Worm (Caenorhabditis elegans) whole organism, L3 larva: ENCODE measurements around the gene Y49F6B.19.
"Not testable (repeated sequence)": the region's sequence is repeated elsewhere in the genome, so short reads cannot be mapped to it uniquely, and the experiment has no call there.

ENCODE experiments used
- R02D3.7 ChIP-seq: fragments of 150-350 bp; optimal IDR thresholded peaks from 2 replicates; lab custom pipeline; 2014; ENCODE audit warnings: missing biosample characterization, missing genetic modification characterization
- ZK546.5 ChIP-seq: sonication (generic microtip); optimal IDR thresholded peaks from 2 replicates; lab custom pipeline; 2017; ENCODE audit warnings: missing biosample characterization, missing genetic modification characterization
- ama-1 ChIP-seq: fragments of 150-350 bp; optimal IDR thresholded peaks from 2 replicates; lab custom pipeline; 2018
- ceh-16 ChIP-seq: sonication (generic microtip); optimal IDR thresholded peaks from 2 replicates; lab custom pipeline; 2017; ENCODE audit warnings: missing biosample characterization, missing genetic modification characterization
- ceh-28 ChIP-seq: fragments of 150-350 bp; optimal IDR thresholded peaks from 2 replicates; lab custom pipeline; 2014; ENCODE audit warnings: missing biosample characterization, missing genetic modification reagents, missing genetic modification characterization
- ceh-82 ChIP-seq: fragments of 150-350 bp; optimal IDR thresholded peaks from 2 replicates; lab custom pipeline; 2014; ENCODE audit warnings: missing biosample characterization, missing genetic modification characterization
- egl-27 ChIP-seq: sonication (generic microtip); optimal IDR thresholded peaks from 4 replicates; lab custom pipeline; 2017; ENCODE audit warnings: missing biosample characterization, missing genetic modification reagents, missing genetic modification characterization
- egl-5 ChIP-seq: fragments of 150-350 bp; optimal IDR thresholded peaks from 2 replicates; lab custom pipeline; 2017; ENCODE audit warnings: missing biosample characterization, missing genetic modification reagents, missing genetic modification characterization, inconsistent platforms
- elt-1 ChIP-seq: fragments of 150-350 bp; optimal IDR thresholded peaks from 2 replicates; lab custom pipeline; 2014; ENCODE audit warnings: missing biosample characterization, missing genetic modification characterization
- elt-2 ChIP-seq: sonication (generic microtip); optimal IDR thresholded peaks from 2 replicates; lab custom pipeline; 2016; ENCODE audit warnings: missing genetic modification reagents, mild to moderate bottlenecking, missing genetic modification characterization, missing compliant biosample characterization
- eor-1 ChIP-seq, 2 experiments: fragments of 150-350 bp; optimal IDR thresholded peaks; 2 replicates each; lab custom pipeline; 2014 to 2018; ENCODE audit warnings: missing biosample characterization in 2 of 2, missing genetic modification characterization in 2 of 2
- fkh-10 ChIP-seq: sonication (generic microtip); optimal IDR thresholded peaks from 2 replicates; lab custom pipeline; 2017; ENCODE audit warnings: missing biosample characterization, missing genetic modification reagents, missing genetic modification characterization
- fkh-2 ChIP-seq: fragments of 150-350 bp; optimal IDR thresholded peaks from 2 replicates; lab custom pipeline; 2014; ENCODE audit warnings: missing biosample characterization, missing genetic modification reagents, missing genetic modification characterization
- fos-1 ChIP-seq: fragments of 150-350 bp; optimal IDR thresholded peaks from 2 replicates; lab custom pipeline; 2014; ENCODE audit warnings: missing biosample characterization, missing genetic modification characterization
- hmg-11 ChIP-seq: sonication (generic microtip); optimal IDR thresholded peaks from 2 replicates; lab custom pipeline; 2016; ENCODE audit warnings: missing genetic modification characterization, missing compliant biosample characterization
- jun-1 ChIP-seq: fragments of 150-350 bp; optimal IDR thresholded peaks from 2 replicates; lab custom pipeline; 2014; ENCODE audit warnings: missing biosample characterization, missing genetic modification reagents, missing genetic modification characterization
- lin-15B ChIP-seq: fragments of 150-350 bp; optimal IDR thresholded peaks from 2 replicates; lab custom pipeline; 2014; ENCODE audit warnings: missing biosample characterization, missing genetic modification characterization
- lin-39 ChIP-seq: fragments of 150-350 bp; optimal IDR thresholded peaks from 2 replicates; lab custom pipeline; 2018; ENCODE audit warnings: missing biosample characterization, missing genetic modification reagents, missing genetic modification characterization
- mdl-1 ChIP-seq: fragments of 150-350 bp; optimal IDR thresholded peaks from 2 replicates; lab custom pipeline; 2014; ENCODE audit warnings: missing biosample characterization, missing genetic modification characterization
- mml-1 ChIP-seq: fragments of 150-350 bp; sonication (generic microtip); optimal IDR thresholded peaks from 3 replicates; lab custom pipeline; 2014; ENCODE audit warnings: missing biosample characterization, missing genetic modification characterization
- nfya-1 ChIP-seq: sonication (generic microtip); optimal IDR thresholded peaks from 2 replicates; lab custom pipeline; 2017; ENCODE audit warnings: missing genetic modification characterization, mild to moderate bottlenecking, missing compliant biosample characterization, antibody characterized with exemption, moderate library complexity; ENCODE audit not compliant: insufficient read depth
- nhr-11 ChIP-seq: fragments of 150-350 bp; optimal IDR thresholded peaks from 2 replicates; lab custom pipeline; 2014; ENCODE audit warnings: missing biosample characterization, missing genetic modification characterization
- nhr-23 ChIP-seq: fragments of 150-350 bp; optimal IDR thresholded peaks from 2 replicates; lab custom pipeline; 2014; ENCODE audit warnings: missing biosample characterization, missing genetic modification reagents, missing genetic modification characterization
- nhr-237 ChIP-seq: fragments of 150-350 bp; optimal IDR thresholded peaks from 2 replicates; lab custom pipeline; 2014; ENCODE audit warnings: missing biosample characterization, missing genetic modification characterization
- nhr-25 ChIP-seq: sonication (generic microtip); optimal IDR thresholded peaks from 2 replicates; lab custom pipeline; 2017; ENCODE audit warnings: missing biosample characterization, missing genetic modification characterization
- nhr-28 ChIP-seq: fragments of 150-350 bp; optimal IDR thresholded peaks from 2 replicates; lab custom pipeline; 2014; ENCODE audit warnings: missing biosample characterization, missing genetic modification characterization
- nhr-43 ChIP-seq: sonication (generic microtip); optimal IDR thresholded peaks from 2 replicates; lab custom pipeline; 2016; ENCODE audit warnings: mild to moderate bottlenecking, missing genetic modification characterization, missing compliant biosample characterization; ENCODE audit not compliant: poor library complexity, severe bottlenecking
- nhr-76 ChIP-seq: fragments of 150-350 bp; sonication (generic microtip); optimal IDR thresholded peaks from 5 replicates; lab custom pipeline; 2014; ENCODE audit warnings: missing biosample characterization, missing genetic modification characterization
- nhr-77 ChIP-seq: fragments of 150-350 bp; optimal IDR thresholded peaks from 2 replicates; lab custom pipeline; 2014; ENCODE audit warnings: missing biosample characterization, missing genetic modification characterization
- pqm-1 ChIP-seq: fragments of 150-350 bp; optimal IDR thresholded peaks from 2 replicates; lab custom pipeline; 2017; ENCODE audit warnings: missing biosample characterization, missing genetic modification characterization, inconsistent platforms
- sea-2 ChIP-seq: fragments of 150-350 bp; sonication (generic microtip); optimal IDR thresholded peaks from 4 replicates; lab custom pipeline; 2014; ENCODE audit warnings: missing biosample characterization, missing genetic modification reagents, missing genetic modification characterization
- snpc-4 ChIP-seq: fragments of 150-350 bp; optimal IDR thresholded peaks from 2 replicates; lab custom pipeline; 2014; ENCODE audit warnings: missing biosample characterization, missing genetic modification characterization
- tbx-2 ChIP-seq: sonication (generic microtip); optimal IDR thresholded peaks from 2 replicates; lab custom pipeline; 2016; ENCODE audit warnings: mild to moderate bottlenecking, missing genetic modification characterization, missing compliant biosample characterization
- unc-39 ChIP-seq: sonication (generic microtip); optimal IDR thresholded peaks from 4 replicates; lab custom pipeline; 2017; ENCODE audit warnings: missing biosample characterization, missing genetic modification characterization
- zag-1 ChIP-seq: fragments of 150-350 bp; optimal IDR thresholded peaks from 2 replicates; lab custom pipeline; 2014; ENCODE audit warnings: missing biosample characterization, missing genetic modification characterization
- ztf-4 ChIP-seq: fragments of 150-350 bp; optimal IDR thresholded peaks from 2 replicates; lab custom pipeline; 2014; ENCODE audit warnings: missing biosample characterization, missing genetic modification characterization

The Y49F6B.19 gene

ce11 chrII:3502011-3502410 is 10.1 kb downstream of the Y49F6B.19 start:
- TF ChIP-seq zag-1: no peak
- no peak for TF ChIP-seq nhr-43 (tag; lab: Kevin White, UChicago)
- no peak for TF ChIP-seq pqm-1 (tag; lab: Kevin White, UChicago)
- TF ChIP-seq nhr-77 (tag; lab: Kevin White, UChicago): no peak
- TF ChIP-seq ama-1 (lab: Kevin White, UChicago): no peak
- no peak for TF ChIP-seq snpc-4 (tag; lab: Kevin White, UChicago)
- no peak for TF ChIP-seq lin-39 (tag; lab: Kevin White, UChicago)
- no peak for TF ChIP-seq nhr-237 (tag; lab: Kevin White, UChicago)
- no peak for TF ChIP-seq nhr-23
- TF ChIP-seq tbx-2 (tag; lab: Kevin White, UChicago): no peak
- no peak for TF ChIP-seq elt-1
- TF ChIP-seq nfya-1: no peak
- TF ChIP-seq ZK546.5 (tag; lab: Kevin White, UChicago): no peak
- no peak for TF ChIP-seq mdl-1
- no peak for TF ChIP-seq nhr-11
- TF ChIP-seq ceh-82: no peak
- TF ChIP-seq egl-5 (tag; lab: Kevin White, UChicago): no peak
- no peak for TF ChIP-seq fkh-10
- TF ChIP-seq ceh-28 (tag; lab: Kevin White, UChicago): no peak
- TF ChIP-seq, all 47 proteins: peak for 0

ce11 chrII:3500373-3500772 is 11.8 kb downstream of the Y49F6B.19 start:
- TF ChIP-seq fkh-10: no peak
- TF ChIP-seq unc-39 (tag; lab: Kevin White, UChicago): no peak
- TF ChIP-seq egl-5 (tag; lab: Kevin White, UChicago): no peak
- TF ChIP-seq snpc-4 (tag; lab: Kevin White, UChicago): no peak
- TF ChIP-seq nhr-23: no peak
- TF ChIP-seq nhr-77 (tag; lab: Kevin White, UChicago): no peak
- TF ChIP-seq lin-39 (tag; lab: Kevin White, UChicago): no peak
- no peak for TF ChIP-seq hmg-11 (tag; lab: Kevin White, UChicago)
- no peak for TF ChIP-seq mml-1 (tag; lab: Kevin White, UChicago)
- TF ChIP-seq eor-1 (tag; optimal IDR thresholded peaks at IDR 0.05; lab: Kevin White, UChicago): no peak
- TF ChIP-seq nhr-25: no peak
- no peak for TF ChIP-seq nhr-11
- no peak for TF ChIP-seq tbx-2 (tag; lab: Kevin White, UChicago)
- no peak for TF ChIP-seq sea-2 (GFP tag; lab: Kevin White, UChicago)
- no peak for TF ChIP-seq nhr-43 (tag; lab: Kevin White, UChicago)
- no peak for TF ChIP-seq nhr-237 (tag; lab: Kevin White, UChicago)

- TF ChIP-seq fos-1 (tag; lab: Kevin White, UChicago) (no peak), nhr-237 (tag; lab: Kevin White, UChicago) (no peak), R02D3.7 (no peak), egl-27 (tag; lab: Kevin White, UChicago) (no peak), jun-1 (tag; lab: Kevin White, UChicago) (no peak), nhr-28 (tag; lab: Kevin White, UChicago) (no peak), ztf-4 (tag; lab: Kevin White, UChicago) (no peak), nfya-1 (no peak), ZK546.5 (tag; lab: Kevin White, UChicago) (no peak), pqm-1 (tag; lab: Kevin White, UChicago) (no peak), zag-1 (no peak), nhr-25 (no peak), mml-1 (tag; lab: Kevin White, UChicago) (no peak), hmg-11 (tag; lab: Kevin White, UChicago) (no peak), fkh-10 (no peak), nhr-23 (no peak), egl-5 (tag; lab: Kevin White, UChicago) (no peak), ama-1 (lab: Kevin White, UChicago) (no peak), tbx-2 (tag; lab: Kevin White, UChicago) (no peak)
Measured at ce11 chrII:3499386-3499785, 12.8 kb downstream of the Y49F6B.19 start, which contains the start of gene Y49F6B.9. Y49F6B.9 (minus strand) TSS chrII:3499387.

ce11 chrII:3490797-3491196 is 21.3 kb downstream of the Y49F6B.19 start, which contains the start of gene fbxb-112:
fbxb-112 (plus strand) TSS chrII:3491097.
- not testable (repeated sequence) for TF ChIP-seq fkh-2, nhr-76, lin-39 (tag; lab: Kevin White, UChicago)

ce11 chrII:3482231-3482630 is 29.9 kb downstream of the Y49F6B.19 start, which contains the start of gene smu-2:
smu-2 (plus strand) TSS chrII:3482408.
- TF ChIP-seq R02D3.7 (peak; percentile 1), tbx-2 (tag; lab: Kevin White, UChicago) (no peak), fkh-10 (peak; percentile 17), nfya-1 (peak; percentile 55), lin-39 (tag; lab: Kevin White, UChicago) (peak; percentile 59), nhr-43 (tag; lab: Kevin White, UChicago) (no peak), egl-5 (tag; lab: Kevin White, UChicago) (peak; percentile 69), ceh-16 (tag; lab: Kevin White, UChicago) (no peak), nhr-23 (peak; percentile 17), snpc-4 (tag; lab: Kevin White, UChicago) (peak; percentile 55), lin-15B (tag; lab: Kevin White, UChicago) (peak; percentile 91), nhr-25 (peak; percentile 20), elt-2 (tag; lab: Kevin White, UChicago) (peak; percentile 11)
